Worm (Caenorhabditis elegans) whole organism, L2 larva: Measurements from ENCODE around the gene ZK1067.4.

Experiments
- ZK546.5 ChIP-seq: sonication (generic microtip); optimal IDR thresholded peaks from 2 replicates; lab custom pipeline; 2017; ENCODE audit warnings: missing biosample characterization, missing genetic modification characterization
- ama-1 ChIP-seq: fragments of 150-350 bp; optimal IDR thresholded peaks from 2 replicates; lab custom pipeline; 2018; ENCODE audit warnings: inconsistent platforms
- ceh-82 ChIP-seq: fragments of 150-350 bp; optimal IDR thresholded peaks from 2 replicates; lab custom pipeline; 2014; ENCODE audit warnings: missing biosample characterization, missing genetic modification characterization
- crh-2 ChIP-seq: sonication (generic microtip); optimal IDR thresholded peaks from 2 replicates; lab custom pipeline; 2017; ENCODE audit warnings: missing biosample characterization, missing genetic modification characterization
- lin-39 ChIP-seq: fragments of 150-350 bp; optimal IDR thresholded peaks from 2 replicates; lab custom pipeline; 2014; ENCODE audit warnings: missing biosample characterization, missing genetic modification reagents, missing genetic modification characterization
- nhr-11 ChIP-seq: fragments of 150-350 bp; optimal IDR thresholded peaks from 2 replicates; lab custom pipeline; 2014; ENCODE audit warnings: missing biosample characterization, missing genetic modification characterization
- nhr-77 ChIP-seq: fragments of 150-350 bp; optimal IDR thresholded peaks from 2 replicates; lab custom pipeline; 2014; ENCODE audit warnings: missing biosample characterization, missing genetic modification characterization
- skn-1 ChIP-seq: sonication (generic microtip); optimal IDR thresholded peaks from 2 replicates; lab custom pipeline; 2017; ENCODE audit warnings: missing biosample characterization, missing genetic modification characterization
- unc-62 ChIP-seq: fragments of 150-350 bp; optimal IDR thresholded peaks from 2 replicates; lab custom pipeline; 2014; ENCODE audit warnings: missing biosample characterization, missing genetic modification reagents, missing genetic modification characterization
- ztf-11 ChIP-seq: sonication (generic microtip); optimal IDR thresholded peaks from 2 replicates; lab custom pipeline; 2017; ENCODE audit warnings: missing biosample characterization, missing genetic modification characterization
- ztf-4 ChIP-seq: fragments of 150-350 bp; optimal IDR thresholded peaks from 2 replicates; lab custom pipeline; 2014; ENCODE audit warnings: missing biosample characterization, missing genetic modification characterization

DNA sequence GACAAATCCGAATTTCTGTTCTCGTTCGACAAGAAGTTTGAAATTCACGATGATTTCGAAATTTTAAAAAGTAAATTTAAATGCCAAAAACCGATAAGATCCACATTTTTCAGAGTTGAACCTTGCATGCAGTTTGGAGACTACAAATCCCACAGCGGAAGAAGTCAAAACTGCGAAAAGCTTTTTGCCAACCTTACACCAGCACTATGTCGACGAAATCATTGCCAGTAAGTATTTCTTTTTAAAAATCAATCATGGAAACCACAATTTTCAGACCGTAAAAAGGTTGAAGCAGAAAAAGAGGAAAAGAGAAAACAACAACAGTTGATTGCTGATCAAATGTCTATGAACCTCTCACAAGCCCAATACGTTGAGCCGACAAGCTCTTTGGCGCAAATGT lies 39.3 kb upstream of the ZK1067.4 start:
- TF ChIP-seq lin-39 (tag; lab: Kevin White, UChicago) (no peak), unc-62 (GFP tag; lab: Kevin White, UChicago) (no peak), ZK546.5 (tag; lab: Kevin White, UChicago) (no peak), ztf-11 (tag; lab: Kevin White, UChicago) (no peak), crh-2 (no peak), nhr-11 (tag; lab: Kevin White, UChicago) (no peak), nhr-77 (no peak), ztf-4 (no peak), skn-1 (tag; lab: Kevin White, UChicago) (no peak), ceh-82 (tag; lab: Kevin White, UChicago) (no peak), ama-1 (lab: Kevin White, UChicago) (no peak)
